Worm (Caenorhabditis elegans): Measurements from ENCODE around the gene srh-52.
A peak's percentile ranks its signal among the peaks of the same experiment; 100 is the strongest.

srh-52 gene

DNA sequence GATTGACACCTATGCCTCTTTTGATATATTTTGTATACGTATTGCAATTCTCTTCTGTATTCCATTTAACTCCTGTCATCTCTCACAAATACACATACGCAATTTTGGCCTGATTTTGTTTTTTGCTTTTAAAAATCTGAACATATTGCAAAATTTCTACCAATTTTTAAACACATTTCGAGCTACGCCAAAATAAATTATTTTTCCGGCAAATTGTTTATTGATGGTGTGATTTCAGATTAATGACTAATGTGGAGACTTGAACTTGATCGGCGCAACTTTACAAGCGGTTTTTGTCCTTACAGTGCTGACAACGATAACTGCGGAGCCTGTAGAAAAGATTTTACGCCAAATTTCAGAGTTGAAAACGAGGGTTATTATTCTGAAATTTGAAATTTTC, 21.0 kb upstream of the srh-52 start:
- no peak for TF ChIP-seq snpc-4 (tag; optimal IDR thresholded peaks at IDR 0.05)
- TF ChIP-seq unc-62 (GFP tag; optimal IDR thresholded peaks at IDR 0.05): no peak
- TF ChIP-seq C34F6.9 (tag; optimal IDR thresholded peaks at IDR 0.05): no peak
- no peak for TF ChIP-seq lin-11 (tag; optimal IDR thresholded peaks at IDR 0.05)
- no peak for TF ChIP-seq mab-5 (tag; optimal IDR thresholded peaks at IDR 0.05)

DNA sequence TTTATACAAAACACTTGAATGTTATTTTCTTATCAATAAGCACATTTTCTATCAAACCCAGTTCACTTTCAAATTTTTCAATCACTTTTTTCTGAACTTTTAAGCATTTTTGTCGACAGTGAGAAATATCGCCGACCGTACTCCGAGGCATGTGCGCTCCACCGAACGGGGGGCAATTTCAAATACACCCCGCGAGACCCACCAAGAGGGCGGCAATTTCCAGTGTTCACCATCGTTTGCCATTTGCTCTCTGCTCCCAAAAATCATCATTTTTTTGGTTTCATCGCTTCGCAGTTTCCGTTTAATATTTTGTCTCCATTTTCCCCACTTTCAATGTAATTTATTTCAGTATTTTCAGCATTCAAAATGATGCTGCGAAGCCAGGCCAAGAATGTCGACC, 19.2 kb upstream of the srh-52 start, which contains the start of gene cyb-3:
Gene cyb-3 (plus strand): TSS at position 350 of the 400 bp plus-strand sequence.
- TF ChIP-seq mbf-1 (tag; optimal IDR thresholded peaks at IDR 0.05) (no peak), ama-1 (optimal IDR thresholded peaks at IDR 0.05) (no peak), nhr-23 (tag; optimal IDR thresholded peaks at IDR 0.05) (no peak), nhr-25 (tag; optimal IDR thresholded peaks at IDR 0.05) (no peak), ceh-16 (tag; optimal IDR thresholded peaks at IDR 0.05) (no peak), nhr-11 (tag; optimal IDR thresholded peaks at IDR 0.05) (no peak), skn-1 (tag; optimal IDR thresholded peaks at IDR 0.05) (no peak), dmd-4 (tag; optimal IDR thresholded peaks at IDR 0.05) (no peak), unc-55 (GFP tag; optimal IDR thresholded peaks at IDR 0.05) (no peak), lsy-2 (tag; optimal IDR thresholded peaks at IDR 0.05) (no peak), mdl-1 (tag; optimal IDR thresholded peaks at IDR 0.05) (no peak), fos-1 (tag; optimal IDR thresholded peaks at IDR 0.05) (no peak), mab-5 (tag; optimal IDR thresholded peaks at IDR 0.05) (no peak), gmeb-1 (tag; optimal IDR thresholded peaks at IDR 0.05) (no peak), blmp-1 (tag; optimal IDR thresholded peaks at IDR 0.05; ENCODE audit: insufficient read depth) (no peak), unc-62 (GFP tag; optimal IDR thresholded peaks at IDR 0.05) (no peak), elt-3 (tag; optimal IDR thresholded peaks at IDR 0.05) (no peak), snpc-4 (tag; optimal IDR thresholded peaks at IDR 0.05) (no peak)

DNA sequence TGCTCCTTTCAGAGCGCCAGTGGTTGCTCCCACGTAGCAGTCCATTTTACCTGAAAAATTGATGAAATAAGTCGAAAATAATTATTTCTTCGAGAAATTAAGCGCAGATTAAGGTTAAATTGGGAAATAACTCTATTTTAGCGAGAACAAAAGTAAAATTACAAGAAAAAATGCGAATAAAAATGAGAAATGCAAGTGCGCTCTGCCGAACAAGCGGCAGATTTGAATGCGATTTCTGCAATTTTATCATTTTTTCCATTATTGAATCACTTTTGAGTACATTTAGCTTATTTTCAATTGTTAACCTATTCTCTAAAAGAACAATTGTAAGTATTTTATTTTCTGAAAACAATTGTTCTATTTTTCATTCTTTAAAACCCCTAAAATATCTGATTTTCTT, 18.8 kb upstream of the srh-52 start, which contains the start of gene T06E6.1:
Gene T06E6.1 (minus strand): TSS at position 56 of the 400 bp plus-strand sequence.
- TF ChIP-seq lsy-2 (tag; optimal IDR thresholded peaks at IDR 0.05): peak in 1 of 2 experiments; percentile 23
- peak; percentile 5 for TF ChIP-seq unc-55 (GFP tag; optimal IDR thresholded peaks at IDR 0.05)
- peak; percentile 28 for TF ChIP-seq lin-13 (GFP tag; optimal IDR thresholded peaks at IDR 0.05)
- no peak for TF ChIP-seq mbf-1 (tag; optimal IDR thresholded peaks at IDR 0.05)
- TF ChIP-seq gmeb-1 (tag; optimal IDR thresholded peaks at IDR 0.05): peak; percentile 68
- TF ChIP-seq nhr-12 (tag; optimal IDR thresholded peaks at IDR 0.05): no peak

DNA sequence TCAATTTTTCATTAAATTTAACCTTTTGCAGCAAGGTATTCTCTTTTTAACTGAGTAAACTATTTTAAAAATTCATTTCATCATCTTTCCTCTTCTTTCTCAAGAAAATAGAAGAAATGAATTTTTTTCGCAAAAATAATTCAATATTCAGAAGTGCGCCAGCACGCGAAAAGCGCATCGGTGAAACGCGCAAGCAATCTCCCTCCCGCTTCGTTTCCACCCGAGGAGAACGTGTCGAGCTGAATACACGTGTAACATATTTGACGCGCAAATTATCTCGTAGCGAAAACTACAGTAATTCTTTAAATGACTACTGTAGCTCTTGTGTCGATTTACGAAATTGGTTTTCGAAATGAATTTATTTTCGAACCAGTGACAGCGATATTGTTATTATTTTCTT, 15.9 kb upstream of the srh-52 start:
- TF ChIP-seq unc-62 (GFP tag; optimal IDR thresholded peaks at IDR 0.05): no peak
- TF ChIP-seq lin-39 (tag; optimal IDR thresholded peaks at IDR 0.05): no peak
- no peak for TF ChIP-seq elt-3 (tag; optimal IDR thresholded peaks at IDR 0.05)
- no peak for TF ChIP-seq mdl-1 (tag; optimal IDR thresholded peaks at IDR 0.05)
- TF ChIP-seq F13H6.1 (tag; optimal IDR thresholded peaks at IDR 0.05): no peak
- no peak for TF ChIP-seq ztf-1 (GFP tag; conservative IDR thresholded peaks at IDR 0.05)
- TF ChIP-seq nhr-237 (tag; optimal IDR thresholded peaks at IDR 0.05): no peak
- TF ChIP-seq ztf-4 (tag; optimal IDR thresholded peaks at IDR 0.05): no peak

DNA sequence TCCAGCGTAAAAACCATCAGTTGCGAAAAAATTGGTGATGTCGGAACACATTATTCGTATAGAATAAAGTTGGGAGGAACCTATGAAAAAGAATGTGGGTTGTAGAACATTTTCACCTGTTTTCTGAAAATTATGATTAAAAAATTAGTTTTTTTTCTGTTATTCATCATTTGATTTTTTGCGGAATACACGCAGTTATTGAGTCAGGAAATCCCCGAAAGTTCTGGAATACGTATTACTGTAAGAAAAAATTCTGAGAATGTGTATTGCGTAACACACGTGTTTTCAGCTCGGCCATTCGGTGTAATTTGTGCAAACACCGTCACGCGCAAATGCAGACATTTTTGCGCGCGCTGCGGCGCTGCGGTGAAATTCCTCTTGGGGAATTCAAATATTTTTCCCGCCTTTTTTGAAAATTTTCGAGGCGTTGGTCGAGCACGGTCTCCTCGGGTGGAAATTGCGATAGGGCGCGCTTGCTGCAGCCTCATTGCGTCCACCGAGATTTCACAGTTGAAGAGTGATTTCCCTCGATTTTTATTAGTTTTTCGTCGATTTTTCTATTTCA, 12.8 kb upstream of the srh-52 start, which contains the start of gene srh-170:
Gene srh-170 (minus strand): TSS at position 51 of the 565 bp plus-strand sequence.
- TF ChIP-seq ztf-4 (tag; optimal IDR thresholded peaks at IDR 0.05): no peak
- no peak for TF ChIP-seq lin-39 (tag; optimal IDR thresholded peaks at IDR 0.05)
- TF ChIP-seq nhr-25 (tag; optimal IDR thresholded peaks at IDR 0.05): no peak
- TF ChIP-seq lsy-2 (tag; optimal IDR thresholded peaks at IDR 0.05): no peak
- TF ChIP-seq zag-1 (tag; optimal IDR thresholded peaks at IDR 0.05): no peak
- no peak for TF ChIP-seq unc-55 (GFP tag; optimal IDR thresholded peaks at IDR 0.05)
- TF ChIP-seq nhr-6 (tag; optimal IDR thresholded peaks at IDR 0.05): no peak
- TF ChIP-seq dmd-4 (tag; optimal IDR thresholded peaks at IDR 0.05): no peak
- no peak for TF ChIP-seq ama-1 (optimal IDR thresholded peaks at IDR 0.05)
- TF ChIP-seq nhr-237 (tag; optimal IDR thresholded peaks at IDR 0.05): no peak
- TF ChIP-seq nhr-10 (tag; optimal IDR thresholded peaks at IDR 0.05): no peak
- no peak for TF ChIP-seq elt-3 (tag; optimal IDR thresholded peaks at IDR 0.05)
- TF ChIP-seq ZK546.5 (tag; optimal IDR thresholded peaks at IDR 0.05): no peak
- TF ChIP-seq nhr-12 (tag; optimal IDR thresholded peaks at IDR 0.05): no peak
- TF ChIP-seq alr-1 (tag; optimal IDR thresholded peaks at IDR 0.05): no peak
- no peak for TF ChIP-seq mab-5 (tag; optimal IDR thresholded peaks at IDR 0.05)
- no peak for TF ChIP-seq mdl-1 (tag; optimal IDR thresholded peaks at IDR 0.05)

All from whole organism, L2 larva.